Worm (Caenorhabditis elegans) whole organism, L2 larva: ENCODE data around the gene K10D11.4.

ENCODE experiments used
- ZK546.5 ChIP-seq: sonication (generic microtip); optimal IDR thresholded peaks from 2 replicates; lab custom pipeline; 2017; ENCODE audit warnings: missing biosample characterization, missing genetic modification characterization
- alr-1 ChIP-seq: fragments of 150-350 bp; optimal IDR thresholded peaks from 2 replicates; lab custom pipeline; 2014; ENCODE audit warnings: missing biosample characterization, missing genetic modification characterization
- aly-2 ChIP-seq: fragments of 150-350 bp; optimal IDR thresholded peaks from 2 replicates; lab custom pipeline; 2014; ENCODE audit warnings: missing biosample characterization, missing genetic modification characterization
- ceh-82 ChIP-seq: fragments of 150-350 bp; optimal IDR thresholded peaks from 2 replicates; lab custom pipeline; 2014; ENCODE audit warnings: missing biosample characterization, missing genetic modification characterization
- egl-27 ChIP-seq: sonication (generic microtip); optimal IDR thresholded peaks from 3 replicates; lab custom pipeline; 2017; ENCODE audit warnings: missing biosample characterization, missing genetic modification reagents, missing genetic modification characterization
- elt-1 ChIP-seq: fragments of 150-350 bp; optimal IDR thresholded peaks from 2 replicates; lab custom pipeline; 2014; ENCODE audit warnings: missing biosample characterization, missing genetic modification characterization
- nhr-10 ChIP-seq: sonication (generic microtip); optimal IDR thresholded peaks from 2 replicates; lab custom pipeline; 2017; ENCODE audit warnings: missing biosample characterization, missing genetic modification characterization
- nhr-6 ChIP-seq: fragments of 150-350 bp; optimal IDR thresholded peaks from 2 replicates; lab custom pipeline; 2014; ENCODE audit warnings: missing biosample characterization, missing genetic modification characterization
- nhr-77 ChIP-seq: fragments of 150-350 bp; optimal IDR thresholded peaks from 2 replicates; lab custom pipeline; 2014; ENCODE audit warnings: missing biosample characterization, missing genetic modification characterization
- unc-62 ChIP-seq: fragments of 150-350 bp; optimal IDR thresholded peaks from 2 replicates; lab custom pipeline; 2014; ENCODE audit warnings: missing biosample characterization, missing genetic modification reagents, missing genetic modification characterization
- zag-1 ChIP-seq: fragments of 150-350 bp; optimal IDR thresholded peaks from 2 replicates; lab custom pipeline; 2014; ENCODE audit warnings: missing biosample characterization, missing genetic modification characterization

DNA sequence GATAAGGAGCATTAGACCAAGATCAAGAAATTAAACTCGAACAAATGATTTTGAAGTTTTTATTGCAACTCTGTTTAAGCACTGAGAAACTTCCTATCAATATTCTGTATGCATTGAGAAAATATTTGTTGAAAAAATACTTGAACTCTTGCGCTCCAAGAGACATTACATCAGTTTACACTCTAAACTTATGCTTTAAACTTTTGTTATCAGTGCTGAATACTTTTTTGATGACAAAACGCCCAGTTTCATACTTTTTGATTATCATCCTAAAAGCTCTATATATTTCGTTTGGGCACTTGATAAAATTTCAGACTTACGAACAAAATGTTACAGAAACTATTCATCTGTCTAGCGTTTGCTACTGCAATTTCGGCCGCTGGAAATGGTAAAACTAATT, 18.3 kb downstream of the K10D11.4 start, which contains the start of gene dod-17:
- no peak for TF ChIP-seq elt-1
- TF ChIP-seq unc-62, result no peak
- TF ChIP-seq ZK546.5 (tag; lab: Kevin White, UChicago), result no peak
- no peak for TF ChIP-seq egl-27 (tag; lab: Kevin White, UChicago)
- TF ChIP-seq ceh-82 (tag; lab: Kevin White, UChicago), result no peak
- no peak for TF ChIP-seq zag-1 (tag; lab: Kevin White, UChicago)
- no peak for TF ChIP-seq nhr-6
- TF ChIP-seq alr-1, result no peak
- no peak for TF ChIP-seq nhr-10 (tag; lab: Kevin White, UChicago)
- TF ChIP-seq aly-2, result no peak
- TF ChIP-seq nhr-77 (tag; lab: Kevin White, UChicago), result no peak
